Fruit fly (Drosophila melanogaster) whole organism, embryonic: ENCODE measurements around the gene CheA75a.

Source experiments
- CG1647 ChIP-seq: fragments of 200-800 bp; sonication (Bioruptor generic); optimal IDR thresholded peaks from 3 replicates; lab custom pipeline; 2016; ENCODE audit warnings: missing biosample characterization, missing genetic modification characterization
- CG18599 ChIP-seq: fragments of 200-800 bp; sonication (Bioruptor generic); optimal IDR thresholded peaks from 3 replicates; lab custom pipeline; 2017; ENCODE audit warnings: missing biosample characterization, missing genetic modification characterization, mild to moderate bottlenecking, moderate library complexity, missing genetic modification reagents
- CG2199 ChIP-seq: fragments of 200-800 bp; sonication (Bioruptor generic); IDR thresholded peaks from 3 replicates; pipeline ENCODE4 v1.3.6; 2022; ENCODE audit warnings: missing biosample characterization, missing genetic modification characterization
- CG7556 ChIP-seq: fragments of 200-800 bp; sonication (Bioruptor generic); optimal IDR thresholded peaks from 2 replicates; lab custom pipeline; 2017; ENCODE audit warnings: missing biosample characterization, mild to moderate bottlenecking, missing genetic modification characterization
- CG8281 ChIP-seq: fragments of 200-800 bp; sonication (Bioruptor generic); optimal IDR thresholded peaks from 2 replicates; lab custom pipeline; 2018; ENCODE audit warnings: missing biosample characterization, mild to moderate bottlenecking, missing genetic modification characterization, moderate library complexity
- Fer3 ChIP-seq: fragments of 200-800 bp; sonication (Bioruptor generic); optimal IDR thresholded peaks from 2 replicates; lab custom pipeline; 2018; ENCODE audit warnings: missing biosample characterization, mild to moderate bottlenecking, missing genetic modification characterization, moderate library complexity
- HLHmδ ChIP-seq: fragments of 200-800 bp; sonication (Bioruptor generic); optimal IDR thresholded peaks from 2 replicates; lab custom pipeline; 2018; ENCODE audit warnings: missing biosample characterization, mild to moderate bottlenecking, missing genetic modification characterization, moderate library complexity
- Pdp1 ChIP-seq, 2 experiments: fragments of 200-800 bp; sonication (Bioruptor generic); optimal IDR thresholded peaks; 3 replicates each; lab custom pipeline; 2016; ENCODE audit warnings: missing biosample characterization in 2 of 2, missing genetic modification characterization in 2 of 2, mild to moderate bottlenecking in 1 of 2, moderate library complexity in 1 of 2
- Ptx1 ChIP-seq: fragments of 200-800 bp; sonication (Bioruptor generic); IDR thresholded peaks from 2 replicates; pipeline ENCODE4 v1.3.6; 2022; ENCODE audit warnings: missing biosample characterization, missing genetic modification characterization
- Six4 ChIP-seq: fragments of 200-800 bp; sonication (Bioruptor generic); optimal IDR thresholded peaks from 2 replicates; lab custom pipeline; 2016; ENCODE audit warnings: missing biosample characterization, missing genetic modification characterization
- gce ChIP-seq: fragments of 200-800 bp; sonication (Bioruptor generic); IDR thresholded peaks from 3 replicates; pipeline ENCODE4 v1.3.6; 2022; ENCODE audit warnings: missing biosample characterization, missing genetic modification characterization
- nerfin-1 ChIP-seq: fragments of 200-800 bp; sonication (Bioruptor generic); optimal IDR thresholded peaks from 3 replicates; lab custom pipeline; 2019; ENCODE audit warnings: missing biosample characterization, mild to moderate bottlenecking, missing genetic modification characterization, moderate library complexity
- slbo ChIP-seq: fragments of 200-800 bp; sonication (Bioruptor generic); IDR thresholded peaks from 2 replicates; pipeline ENCODE4 v1.3.6; 2022; ENCODE audit warnings: missing biosample characterization, missing genetic modification characterization
- ssp ChIP-seq: fragments of 200-800 bp; sonication (Bioruptor generic); IDR thresholded peaks from 2 replicates; pipeline ENCODE4 v1.3.6; 2022; ENCODE audit warnings: missing biosample characterization, missing genetic modification characterization

DNA sequence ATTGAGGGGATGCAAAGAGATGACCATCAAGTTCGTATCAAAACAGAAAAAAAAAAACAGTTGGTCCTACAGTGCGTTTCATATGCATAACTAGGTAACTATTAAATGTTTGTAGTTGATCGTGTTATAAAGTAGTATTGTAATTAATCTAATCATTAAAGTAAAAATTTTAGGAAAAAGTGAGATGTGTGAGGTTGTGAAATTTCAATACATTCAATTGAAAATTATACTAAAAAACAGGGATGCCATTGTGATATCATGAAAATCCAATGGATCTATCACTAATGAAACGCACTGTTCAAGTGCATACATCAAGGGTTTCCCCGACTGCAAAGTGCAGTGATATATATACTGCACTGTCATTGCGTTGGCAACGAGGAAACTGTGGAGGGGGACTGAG lies 19.0 kb downstream of the CheA75a start:
- TF ChIP-seq HLHmδ (GFP tag; lab: Kevin White, UChicago) (no peak), ssp (GFP tag; lab: Robert Waterston, UW) (no peak), CG2199 (GFP tag; lab: Robert Waterston, UW) (no peak), gce (GFP tag; lab: Robert Waterston, UW) (no peak), CG7556 (no peak), Fer3 (tag; lab: Kevin White, UChicago) (no peak), Ptx1 (GFP tag; lab: Robert Waterston, UW) (no peak), CG8281 (tag; lab: Kevin White, UChicago) (no peak), CG18599 (no peak), CG1647 (no peak), Pdp1 (GFP tag; optimal IDR thresholded peaks at IDR 0.05; lab: Kevin White, UChicago) (no peak), Six4 (GFP tag; lab: Kevin White, UChicago) (no peak), nerfin-1 (tag; lab: Kevin White, UChicago) (no peak), slbo (GFP tag; lab: Robert Waterston, UW) (no peak)
